Worm (Caenorhabditis elegans) whole organism, midembryonic: ENCODE measurements around the gene mob-3.

ENCODE experiments used
- cog-1 ChIP-seq: sonication (generic microtip); optimal IDR thresholded peaks from 2 replicates; lab custom pipeline; 2016; ENCODE audit warnings: missing genetic modification characterization, missing compliant biosample characterization
- flt-1 ChIP-seq: fragments of 200-800 bp; sonication (Bioruptor generic); IDR thresholded peaks from 2 replicates; pipeline ENCODE4 v1.3.6; 2022; ENCODE audit warnings: missing genetic modification characterization, missing compliant biosample characterization
- med-1 ChIP-seq: sonication (generic microtip); optimal IDR thresholded peaks from 2 replicates; lab custom pipeline; 2017; ENCODE audit warnings: missing genetic modification characterization, mild to moderate bottlenecking, missing compliant biosample characterization, antibody characterized with exemption, missing genetic modification reagents; ENCODE audit not compliant: insufficient read depth
- ref-1 ChIP-seq: fragments of 200-800 bp; sonication (Bioruptor generic); conservative IDR thresholded peaks from 2 replicates; pipeline ENCODE4 v1.3.6; 2022; ENCODE audit warnings: missing genetic modification reagents, missing genetic modification characterization, missing compliant biosample characterization
- tab-1 ChIP-seq: fragments of 200-800 bp; sonication (Bioruptor generic); IDR thresholded peaks from 2 replicates; pipeline ENCODE4 v1.3.6; 2022; ENCODE audit warnings: missing genetic modification characterization, missing compliant biosample characterization
- ztf-29 ChIP-seq: fragments of 200-800 bp; sonication (Bioruptor generic); IDR thresholded peaks from 2 replicates; pipeline ENCODE4 v1.3.6; 2022; ENCODE audit warnings: missing genetic modification reagents, missing genetic modification characterization, missing compliant biosample characterization

ce11 chrIV:7400502-7401118 is 11.9 kb upstream of the mob-3 start:
- TF ChIP-seq med-1 (GFP tag; lab: Kevin White, UChicago): no peak
- TF ChIP-seq ref-1 (GFP tag; lab: Robert Waterston, UW): no peak
- TF ChIP-seq flt-1 (GFP tag; lab: Robert Waterston, UW): no peak
- TF ChIP-seq cog-1 (tag; lab: Kevin White, UChicago): no peak
- TF ChIP-seq ztf-29 (GFP tag; lab: Robert Waterston, UW): no peak
- no peak for TF ChIP-seq tab-1 (GFP tag; lab: Robert Waterston, UW)
